Fruit fly (Drosophila melanogaster): Measurements from ENCODE around the gene CG15517.

CG15517 gene

dm6 chr3R:29893030-29893429, 10.6 kb downstream of the CG15517 start:
- TF ChIP-seq CTCF (optimal IDR thresholded peaks at IDR 0.05) (no peak), CG8478 (optimal IDR thresholded peaks at IDR 0.05) (no peak)

DNA sequence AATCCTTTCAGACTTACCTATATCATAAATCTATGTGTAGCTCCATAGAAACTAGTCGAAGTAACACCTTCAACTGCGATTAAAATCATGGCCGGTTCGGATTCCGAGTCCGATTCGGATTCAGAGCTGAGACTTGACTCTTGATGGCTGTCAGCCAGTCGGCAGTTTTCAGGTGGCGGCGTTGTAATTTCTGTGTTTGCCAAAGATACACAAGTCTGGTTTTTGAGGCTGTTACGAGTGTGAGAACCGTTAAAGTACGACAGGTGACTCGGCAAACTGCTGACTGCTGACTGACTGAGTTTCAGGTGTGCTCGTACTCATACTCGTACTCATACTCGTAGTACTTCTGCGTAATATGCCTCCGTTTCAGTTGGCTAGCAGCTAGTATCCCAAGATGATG, 12.4 kb downstream of the CG15517 start:
- TF ChIP-seq CTCF (optimal IDR thresholded peaks at IDR 0.05): no peak
- TF ChIP-seq CG8478 (optimal IDR thresholded peaks at IDR 0.05): no peak

- TF ChIP-seq CG8478 (optimal IDR thresholded peaks at IDR 0.05) (no peak), CTCF (optimal IDR thresholded peaks at IDR 0.05) (no peak)
These were observed 23.3 kb downstream of the CG15517 start for dm6 chr3R:29880306-29880705.

dm6 chr3R:29876733-29877193, 26.9 kb downstream of the CG15517 start, which contains the start of gene CG31038:
Gene CG31038 (plus strand): TSS chr3R:29877059.
- TF ChIP-seq CG8478 (optimal IDR thresholded peaks at IDR 0.05) (no peak), CTCF (optimal IDR thresholded peaks at IDR 0.05) (peak in 1 of 2 experiments; percentile 16)

dm6 chr3R:29876232-29876631, 27.4 kb downstream of the CG15517 start:
- TF ChIP-seq CTCF (optimal IDR thresholded peaks at IDR 0.05): no peak
- no peak for TF ChIP-seq CG8478 (optimal IDR thresholded peaks at IDR 0.05)

DNA sequence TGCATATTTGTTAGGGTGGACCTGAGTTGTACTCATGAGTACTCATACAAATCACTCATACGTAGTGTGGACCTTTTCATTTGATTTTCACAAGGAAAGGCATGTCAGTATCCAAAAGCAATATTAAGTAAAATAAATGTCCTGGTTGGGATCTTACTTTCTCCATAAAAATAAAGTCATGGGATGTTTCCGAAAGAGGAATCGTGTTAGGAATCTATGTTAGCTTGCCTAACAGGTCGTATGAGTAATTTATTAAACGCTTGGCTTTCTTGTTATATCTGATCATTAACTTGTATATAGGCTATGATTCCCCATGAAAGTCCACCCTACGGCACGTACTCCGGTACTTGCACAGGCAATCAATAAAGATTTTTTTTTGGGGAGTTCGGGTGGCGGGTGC, 27.8 kb downstream of the CG15517 start:
- TF ChIP-seq CG8478 (optimal IDR thresholded peaks at IDR 0.05): no peak
- no peak for TF ChIP-seq CTCF (optimal IDR thresholded peaks at IDR 0.05)

DNA sequence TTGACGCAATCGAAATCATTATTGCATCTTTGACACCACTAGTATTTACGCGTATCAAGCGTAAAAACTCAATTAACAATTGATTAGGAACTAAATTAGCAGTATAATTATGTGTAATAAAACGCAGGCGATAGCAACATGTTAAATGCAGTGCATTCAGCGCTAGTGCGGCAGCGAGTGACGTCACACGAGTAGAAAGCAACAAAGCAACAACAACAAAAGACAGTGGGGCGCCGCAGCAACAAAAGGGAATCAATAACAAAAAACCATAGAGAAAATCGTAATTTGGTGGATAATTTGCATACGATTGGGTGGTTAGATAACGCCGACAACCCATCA, 34.3 kb downstream of the CG15517 start, which contains the start of gene CG34133:
Gene CG34133, plus strand, starts transcription at position 16 of the 339 bp plus-strand sequence.
- no peak for TF ChIP-seq CG8478 (optimal IDR thresholded peaks at IDR 0.05)

DNA sequence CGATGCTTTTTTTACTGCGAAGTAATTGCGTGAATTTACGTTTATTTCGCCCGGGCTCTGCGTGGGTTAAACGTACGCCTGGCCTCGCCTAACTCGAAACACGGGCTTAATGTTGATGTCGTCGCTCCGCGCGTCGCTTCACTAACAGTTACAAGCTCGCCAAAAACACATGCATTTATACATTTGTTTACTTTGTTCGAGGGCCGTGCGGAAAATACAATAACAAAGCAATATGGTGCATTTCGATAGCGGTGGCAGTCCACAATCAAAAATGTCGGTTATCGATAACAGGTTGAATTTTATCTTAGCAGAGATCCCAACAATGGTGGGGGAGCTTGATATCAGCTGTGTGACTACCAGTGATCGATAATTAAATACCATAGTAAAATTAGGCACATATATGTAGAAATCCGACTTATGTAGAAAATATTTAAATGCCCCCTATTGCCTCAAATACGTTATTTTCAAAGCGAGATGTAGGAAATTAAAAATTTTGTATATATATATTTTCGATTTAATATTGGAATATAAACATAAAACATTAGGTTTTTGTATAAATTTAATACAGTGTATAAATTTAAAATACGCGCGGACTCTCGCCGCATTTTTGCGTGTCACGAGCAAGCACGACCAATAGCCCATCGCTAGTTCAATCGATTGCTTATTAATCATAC, 34.8 kb downstream of the CG15517 start, which contains the start of gene Zip99C:
Gene Zip99C, minus strand, starts transcription at position 220 of the 674 bp plus-strand sequence.
- no peak for TF ChIP-seq CG8478 (optimal IDR thresholded peaks at IDR 0.05)
- TF ChIP-seq CTCF (optimal IDR thresholded peaks at IDR 0.05): peak; percentile 22 to 47

DNA sequence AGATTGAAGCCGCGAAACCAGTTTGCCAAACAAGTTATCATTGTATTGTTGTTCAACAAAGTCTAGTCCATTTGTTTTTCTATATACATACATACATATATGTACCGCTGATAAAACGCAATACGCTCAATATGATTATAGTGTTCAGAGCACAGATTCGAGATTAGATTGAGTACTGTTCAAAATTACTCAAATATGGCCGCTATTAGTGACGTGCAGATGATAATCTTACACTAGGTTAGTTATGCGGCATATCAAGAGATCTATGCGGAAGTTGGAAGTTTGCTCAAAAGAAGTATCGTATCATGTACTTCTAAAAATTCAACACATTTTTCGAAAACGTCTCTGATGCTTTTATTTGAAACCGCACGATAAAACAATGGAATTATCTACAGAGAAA, 35.7 kb downstream of the CG15517 start:
- TF ChIP-seq CTCF (optimal IDR thresholded peaks at IDR 0.05): no peak

dm6 chr3R:29867470-29867869, 36.2 kb downstream of the CG15517 start:
- TF ChIP-seq CTCF (optimal IDR thresholded peaks at IDR 0.05): no peak
- no peak for TF ChIP-seq CG8478 (optimal IDR thresholded peaks at IDR 0.05)

DNA sequence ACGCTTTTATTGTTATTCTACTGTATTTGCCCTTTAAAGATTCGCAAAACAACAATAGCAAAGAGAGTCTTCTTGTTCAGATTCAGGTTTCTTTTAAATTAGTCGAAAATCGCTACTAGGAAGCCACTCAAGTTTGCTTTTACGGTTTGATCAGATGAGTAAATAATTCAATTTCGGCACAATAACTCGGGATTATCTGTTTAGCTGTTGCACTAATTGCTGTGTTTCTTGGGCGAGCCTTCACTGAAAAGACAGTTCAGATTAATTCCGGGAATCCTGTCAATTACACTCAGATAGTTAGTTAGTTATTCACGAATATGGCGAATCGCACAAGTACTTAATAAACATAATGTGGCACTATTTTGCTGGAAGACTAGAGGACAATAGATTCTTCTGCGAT, 36.9 kb downstream of the CG15517 start:
- TF ChIP-seq CTCF (optimal IDR thresholded peaks at IDR 0.05) (no peak), CG8478 (optimal IDR thresholded peaks at IDR 0.05) (no peak)

- no peak for TF ChIP-seq CG8478 (optimal IDR thresholded peaks at IDR 0.05)
- TF ChIP-seq CTCF (optimal IDR thresholded peaks at IDR 0.05): no peak
These were observed 40.8 kb downstream of the CG15517 start for dm6 chr3R:29862795-29863194.

dm6 chr3R:29861432-29862249, 42.0 kb downstream of the CG15517 start, which contains the start of the genes CG15514 and RpS8:
Gene CG15514 (minus strand): TSS chr3R:29861494.
Gene RpS8 (plus strand): TSS chr3R:29861582.
- TF ChIP-seq CG8478 (optimal IDR thresholded peaks at IDR 0.05): no peak
- TF ChIP-seq CTCF (optimal IDR thresholded peaks at IDR 0.05): peak in 1 of 2 experiments; percentile 15

dm6 chr3R:29859763-29860162, 43.9 kb downstream of the CG15517 start:
- TF ChIP-seq CTCF (optimal IDR thresholded peaks at IDR 0.05) (no peak), CG8478 (optimal IDR thresholded peaks at IDR 0.05) (no peak)

- TF ChIP-seq CTCF (optimal IDR thresholded peaks at IDR 0.05): peak; percentile 27 to 43
- no peak for TF ChIP-seq CG8478 (optimal IDR thresholded peaks at IDR 0.05)
These were observed 44.8 kb downstream of the CG15517 start, which contains the start of gene CG7824 for dm6 chr3R:29858806-29859205. Gene CG7824 (minus strand): TSS chr3R:29858936.

- TF ChIP-seq CTCF (optimal IDR thresholded peaks at IDR 0.05) (peak in 1 of 2 experiments; percentile 49), CG8478 (optimal IDR thresholded peaks at IDR 0.05) (no peak)
These were observed 46.4 kb downstream of the CG15517 start, which contains the start of gene dgt1 for dm6 chr3R:29857228-29857627. Gene dgt1 (minus strand): TSS chr3R:29857491.
